Fruit fly (Drosophila melanogaster): ENCODE measurements around the gene Nmt.
A peak's percentile ranks its signal among the peaks of the same experiment; 100 is the strongest.

Gene Nmt

dm6 chr3L:8128396-8129050, 49.7 kb downstream of the Nmt start:
- no peak for TF ChIP-seq CG7368 (GFP tag; optimal IDR thresholded peaks at IDR 0.05)
- no peak for TF ChIP-seq CG6163 (GFP tag; IDR thresholded peaks at IDR 0.05)
- TF ChIP-seq CG15336 (GFP tag; IDR thresholded peaks at IDR 0.05) = 0 out of 2 replicates have a peak, but pooled peaks have one; percentile 10
- TF ChIP-seq vri (GFP tag; optimal IDR thresholded peaks at IDR 0.05) = peak; percentile 77
- no peak for TF ChIP-seq dsx (GFP tag; optimal IDR thresholded peaks at IDR 0.05; ENCODE audit: poor library complexity, severe bottlenecking)
- TF ChIP-seq Eip78C (GFP tag) = peak; percentile 49
- no peak for TF ChIP-seq OdsH (GFP tag; optimal IDR thresholded peaks at IDR 0.05)
- no peak for TF ChIP-seq CG3032 (tag; optimal IDR thresholded peaks at IDR 0.05)
- no peak for TF ChIP-seq CG11294 (GFP tag; IDR thresholded peaks at IDR 0.05)
- no peak for TF ChIP-seq ss (GFP tag; optimal IDR thresholded peaks at IDR 0.05)
- no peak for TF ChIP-seq eg (GFP tag; IDR thresholded peaks at IDR 0.05)
- no peak for TF ChIP-seq CG32006 (GFP tag; optimal IDR thresholded peaks at IDR 0.05)
- no peak for TF ChIP-seq CG6854 (GFP tag; optimal IDR thresholded peaks at IDR 0.05)
- TF ChIP-seq Blimp-1 (GFP tag; optimal IDR thresholded peaks at IDR 0.05) = no peak
- TF ChIP-seq CG8119 (GFP tag; IDR thresholded peaks at IDR 0.05) = 0 out of 3 replicates have a peak, but pooled peaks have one; percentile 20

- TF ChIP-seq Sox14 (GFP tag; optimal IDR thresholded peaks at IDR 0.05) (peak; percentile 76), esn (GFP tag; optimal IDR thresholded peaks at IDR 0.05) (peak; percentile 88), lz (GFP tag; optimal IDR thresholded peaks at IDR 0.05) (peak; percentile 87), dac (GFP tag; optimal IDR thresholded peaks at IDR 0.05) (peak; percentile 81), Gug (GFP tag; IDR thresholded peaks at IDR 0.05) (peak; percentile 85), CG6163 (GFP tag; IDR thresholded peaks at IDR 0.05) (peak; percentile 86), CG15336 (GFP tag; IDR thresholded peaks at IDR 0.05) (peak; percentile 86), CG16779 (tag; optimal IDR thresholded peaks at IDR 0.05) (peak; percentile 77), vri (GFP tag; optimal IDR thresholded peaks at IDR 0.05) (peak; percentile 85), CG6792 (GFP tag; optimal IDR thresholded peaks at IDR 0.05) (peak; percentile 83), CG31627 (GFP tag; optimal IDR thresholded peaks at IDR 0.05) (peak; percentile 83), topi (GFP tag; optimal IDR thresholded peaks at IDR 0.05) (peak; percentile 78), CG6276 (GFP tag; optimal IDR thresholded peaks at IDR 0.05) (no peak), CG11762 (GFP tag; optimal IDR thresholded peaks at IDR 0.05; ENCODE audit: insufficient read depth) (peak; percentile 81), CG9139 (GFP tag; optimal IDR thresholded peaks at IDR 0.05) (peak; percentile 71), CG34406 (GFP tag; optimal IDR thresholded peaks at IDR 0.05) (peak; percentile 88), acj6 (GFP tag; optimal IDR thresholded peaks at IDR 0.05) (peak; percentile 92), cyc (GFP tag; optimal IDR thresholded peaks at IDR 0.05) (peak; percentile 86), Blimp-1 (GFP tag; optimal IDR thresholded peaks at IDR 0.05) (peak; percentile 66), eg (GFP tag; IDR thresholded peaks at IDR 0.05) (peak; percentile 92), Hr4 (GFP tag; optimal IDR thresholded peaks at IDR 0.05) (peak; percentile 90), Eip78C (GFP tag) (peak; percentile 89), dsx (GFP tag; optimal IDR thresholded peaks at IDR 0.05; ENCODE audit: poor library complexity, severe bottlenecking) (peak; percentile 71), CG10669 (GFP tag; optimal IDR thresholded peaks at IDR 0.05) (no peak), pdm3 (GFP tag; optimal IDR thresholded peaks at IDR 0.05) (no peak), Ets96B (tag; optimal IDR thresholded peaks at IDR 0.05) (peak; percentile 82), net (GFP tag; optimal IDR thresholded peaks at IDR 0.05) (peak; percentile 85), OdsH (GFP tag; optimal IDR thresholded peaks at IDR 0.05) (peak; percentile 93), Eip75B (GFP tag; optimal IDR thresholded peaks at IDR 0.05) (peak; percentile 82), CG3919 (GFP tag; optimal IDR thresholded peaks at IDR 0.05) (peak; percentile 90), Sox102F (GFP tag; optimal IDR thresholded peaks at IDR 0.05) (peak; percentile 81), Hr39 (GFP tag; optimal IDR thresholded peaks at IDR 0.05) (peak; percentile 84), CG11902 (GFP tag; optimal IDR thresholded peaks at IDR 0.05) (peak; percentile 79), CG7368 (GFP tag; optimal IDR thresholded peaks at IDR 0.05) (peak; percentile 72), Eip93F (GFP tag; optimal IDR thresholded peaks at IDR 0.05) (peak; percentile 84), Smox (GFP tag; optimal IDR thresholded peaks at IDR 0.05) (no peak), Sox15 (GFP tag; optimal IDR thresholded peaks at IDR 0.05) (peak; percentile 86), achi (GFP tag; optimal IDR thresholded peaks at IDR 0.05) (peak; percentile 91), CG4318 (GFP tag; optimal IDR thresholded peaks at IDR 0.05) (no peak), Met (GFP tag; optimal IDR thresholded peaks at IDR 0.05) (no peak), fd85E (GFP tag; optimal IDR thresholded peaks at IDR 0.05) (peak; percentile 74)
Observed at dm6 chr3L:8127712-8128210, 50.5 kb downstream of the Nmt start, which contains the start of the genes Cds and Uba2. Gene Cds (plus strand): TSS chr3L:8127762. Gene Uba2 (minus strand): TSS chr3L:8127818.

All from whole organism, prepupa.